Fruit fly (Drosophila melanogaster): ENCODE measurements around the gene CG13887.

The CG13887 gene

DNA sequence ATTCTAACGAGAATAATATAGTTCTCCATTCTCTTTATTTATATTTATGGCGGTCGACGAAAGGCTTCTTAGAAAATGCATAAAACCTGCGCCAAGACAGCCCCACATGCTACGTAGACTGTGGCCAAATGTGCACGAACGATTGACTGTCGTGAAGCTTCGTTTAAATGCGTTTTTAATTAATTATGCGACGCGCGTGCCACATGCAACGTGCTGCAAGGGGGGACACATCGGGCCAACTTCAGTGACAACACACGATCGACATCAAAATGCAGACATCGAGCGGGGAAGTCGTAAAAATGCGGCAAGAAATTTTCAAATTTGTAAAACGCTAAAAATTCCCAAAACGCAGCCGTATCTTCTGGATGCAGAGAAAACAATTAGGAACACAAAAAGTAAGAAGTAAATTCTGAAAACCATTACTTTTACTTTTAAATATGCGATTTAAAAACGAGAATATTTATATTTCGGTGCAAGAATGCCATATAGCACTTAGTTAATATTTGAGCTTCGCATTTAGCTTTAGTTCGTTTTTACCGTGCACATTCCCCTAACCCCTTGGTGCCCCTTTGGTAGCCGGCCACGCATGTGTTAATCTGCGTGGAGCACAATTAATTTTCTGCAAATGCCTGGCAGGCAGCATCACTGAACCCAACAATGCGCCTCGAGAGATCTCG is 37.7 kb upstream of the CG13887 start (continued):
- TF ChIP-seq z (GFP tag; IDR thresholded peaks at IDR 0.05) (no peak), cato (GFP tag; optimal IDR thresholded peaks at IDR 0.05; ENCODE audit: borderline replicate concordance) (no peak), row (GFP tag; IDR thresholded peaks at IDR 0.05) (peak; percentile 55; the same call in 2 of the 3 replicates), HmgD (GFP tag; optimal IDR thresholded peaks at IDR 0.05) (no peak), lola (GFP tag; optimal IDR thresholded peaks at IDR 0.05) (peak in 1 of 3 experiments; percentile 37), chif (GFP tag; optimal IDR thresholded peaks at IDR 0.05) (peak; percentile 9 to 30), Bdp1 (GFP tag; optimal IDR thresholded peaks at IDR 0.05) (no peak), caup (GFP tag; optimal IDR thresholded peaks at IDR 0.05; ENCODE audit: severe bottlenecking) (no peak), CG12391 (tag; optimal IDR thresholded peaks at IDR 0.05) (peak; percentile 42), sob (GFP tag; IDR thresholded peaks at IDR 0.05) (peak; percentile 44; the same call in 1 of the 2 replicates), dysf (GFP tag; IDR thresholded peaks at IDR 0.05) (peak; percentile 46; the same call in 1 of the 3 replicates), Lhr (GFP tag; optimal IDR thresholded peaks at IDR 0.05) (peak; percentile 7), CG14667 (GFP tag; IDR thresholded peaks at IDR 0.05) (no peak), HLHmδ (GFP tag; optimal IDR thresholded peaks at IDR 0.05) (no peak), CG11504 (tag; optimal IDR thresholded peaks at IDR 0.05) (peak; percentile 49), Dll (GFP tag; IDR thresholded peaks at IDR 0.05; ENCODE audit: partially characterized antibody) (no peak), cas (GFP tag; IDR thresholded peaks at IDR 0.05) (no peak), ase (GFP tag; IDR thresholded peaks at IDR 0.05) (peak; percentile 26; the same call in 1 of the 3 replicates), Sin3A (optimal IDR thresholded peaks at IDR 0.05) (no peak), CG12659 (GFP tag; optimal IDR thresholded peaks at IDR 0.05) (no peak), CG14965 (GFP tag; optimal IDR thresholded peaks at IDR 0.05; ENCODE audit: borderline replicate concordance) (no peak), MESR4 (GFP tag; optimal IDR thresholded peaks at IDR 0.05) (no peak), pnt (GFP tag; optimal IDR thresholded peaks at IDR 0.05) (peak; percentile 32), Poxn (GFP tag; IDR thresholded peaks at IDR 0.05) (no peak), CG5180 (GFP tag; optimal IDR thresholded peaks at IDR 0.05) (no peak), croc (GFP tag; conservative IDR thresholded peaks at IDR 0.05) (peak; percentile 42; the same call in 2 of the 3 replicates), CG15269 (tag; optimal IDR thresholded peaks at IDR 0.05) (no peak), CG2875 (GFP tag; optimal IDR thresholded peaks at IDR 0.05) (peak; percentile 22), CG3407 (GFP tag; optimal IDR thresholded peaks at IDR 0.05) (peak; percentile 44), Sox102F (GFP tag; optimal IDR thresholded peaks at IDR 0.05) (peak; percentile 61), CG9876 (GFP tag; optimal IDR thresholded peaks at IDR 0.05) (no peak), Lim3 (GFP tag; IDR thresholded peaks at IDR 0.05) (no peak), wor (GFP tag; IDR thresholded peaks at IDR 0.05) (peak; percentile 47; the same call in 1 of the 2 replicates), dmrt11E (tag; optimal IDR thresholded peaks at IDR 0.05) (peak; percentile 11), Ravus (GFP tag; IDR thresholded peaks at IDR 0.05) (no peak), CG8359 (GFP tag; optimal IDR thresholded peaks at IDR 0.05; ENCODE audit: borderline replicate concordance) (peak; percentile 5), C15 (GFP tag; IDR thresholded peaks at IDR 0.05) (no peak), CG6765 (GFP tag; optimal IDR thresholded peaks at IDR 0.05) (no peak), CG7839 (tag; optimal IDR thresholded peaks at IDR 0.05) (peak; percentile 35), gfzf (GFP tag; optimal IDR thresholded peaks at IDR 0.05) (no peak), B-H1 (GFP tag; IDR thresholded peaks at IDR 0.05) (no peak), pb (GFP tag; optimal IDR thresholded peaks at IDR 0.05) (no peak), lmd (GFP tag; IDR thresholded peaks at IDR 0.05) (0 out of 2 replicates have a peak, but pooled peaks have one; percentile 17), Ada2b (GFP tag; IDR thresholded peaks at IDR 0.05) (peak; percentile 49; the same call in 1 of the 2 replicates), ewg (GFP tag; optimal IDR thresholded peaks at IDR 0.05) (peak; percentile 18), Mad (GFP tag; optimal IDR thresholded peaks at IDR 0.05) (no peak), ham (GFP tag; IDR thresholded peaks at IDR 0.05) (no peak), HLH54F (GFP tag; optimal IDR thresholded peaks at IDR 0.05) (no peak), CG7357 (GFP tag; IDR thresholded peaks at IDR 0.05) (peak; percentile 52; the same call in 1 of the 3 replicates)
